Worm (Caenorhabditis elegans) whole organism, L1 larva: Measurements from ENCODE around the gene irld-50.

Source experiments
- C16A3.4 ChIP-seq: fragments of 150-350 bp; optimal IDR thresholded peaks from 2 replicates; lab custom pipeline; 2014; ENCODE audit warnings: missing biosample characterization, missing genetic modification characterization
- C34B4.2 ChIP-seq: sonication (generic microtip); optimal IDR thresholded peaks from 2 replicates; lab custom pipeline; 2017; ENCODE audit warnings: mild to moderate bottlenecking, missing genetic modification characterization, missing compliant biosample characterization
- F16B12.6 ChIP-seq: fragments of 150-350 bp; optimal IDR thresholded peaks from 2 replicates; lab custom pipeline; 2014; ENCODE audit warnings: missing biosample characterization, missing genetic modification characterization
- Y116A8C.19 ChIP-seq: sonication (generic microtip); optimal IDR thresholded peaks from 2 replicates; lab custom pipeline; 2016; ENCODE audit warnings: missing compliant biosample characterization, missing genetic modification characterization, borderline replicate concordance
- aly-2 ChIP-seq: fragments of 150-350 bp; optimal IDR thresholded peaks from 2 replicates; lab custom pipeline; 2014; ENCODE audit warnings: missing biosample characterization, missing genetic modification characterization
- ama-1 ChIP-seq: fragments of 150-350 bp; optimal IDR thresholded peaks from 2 replicates; lab custom pipeline; 2014
- blmp-1 ChIP-seq: fragments of 150-350 bp; optimal IDR thresholded peaks from 2 replicates; lab custom pipeline; 2014; ENCODE audit warnings: missing biosample characterization, missing genetic modification characterization
- ceh-8 ChIP-seq: fragments of 200-800 bp; sonication (Bioruptor generic); optimal IDR thresholded peaks from 2 replicates; lab custom pipeline; 2018; ENCODE audit warnings: mild to moderate bottlenecking, missing genetic modification characterization, moderate library complexity, missing compliant biosample characterization
- ceh-88 ChIP-seq: fragments of 200-800 bp; sonication (Bioruptor generic); IDR thresholded peaks from 2 replicates; pipeline ENCODE4 v1.3.6; 2022; ENCODE audit warnings: missing genetic modification characterization, missing compliant biosample characterization
- efl-3 ChIP-seq: fragments of 200-800 bp; sonication (Bioruptor generic); optimal IDR thresholded peaks from 2 replicates; lab custom pipeline; 2018; ENCODE audit warnings: mild to moderate bottlenecking, missing genetic modification characterization, missing compliant biosample characterization
- egl-13 ChIP-seq: sonication (generic microtip); optimal IDR thresholded peaks from 2 replicates; lab custom pipeline; 2016; ENCODE audit warnings: missing genotype, missing genetic modification reagents, missing genetic modification characterization, missing compliant biosample characterization
- egl-27 ChIP-seq, 2 experiments: fragments of 150-350 bp in 1 of 2; sonication (generic microtip); optimal IDR thresholded peaks; 3 replicates each; lab custom pipeline; 2017 to 2018; ENCODE audit warnings: missing biosample characterization in 2 of 2, missing genetic modification characterization in 2 of 2, missing genetic modification reagents in 2 of 2
- elt-2 ChIP-seq: sonication (generic microtip); optimal IDR thresholded peaks from 2 replicates; lab custom pipeline; 2016; ENCODE audit warnings: missing genetic modification characterization, mild to moderate bottlenecking, inconsistent platforms, missing compliant biosample characterization, missing genetic modification reagents
- elt-3 ChIP-seq, 6 experiments: fragments of 150-350 bp in 1 of 6; sonication (generic microtip); optimal IDR thresholded peaks; 2 replicates each; lab custom pipeline; 2017 to 2018; ENCODE audit warnings: missing biosample characterization in 6 of 6, missing genetic modification characterization in 6 of 6, inconsistent platforms in 1 of 6
- fkh-10 ChIP-seq: sonication (generic microtip); optimal IDR thresholded peaks from 2 replicates; lab custom pipeline; 2017; ENCODE audit warnings: missing biosample characterization, missing genetic modification reagents, missing genetic modification characterization
- fkh-8 ChIP-seq: sonication (generic microtip); optimal IDR thresholded peaks from 2 replicates; lab custom pipeline; 2016; ENCODE audit warnings: mild to moderate bottlenecking, missing genetic modification characterization, missing compliant biosample characterization
- fos-1 ChIP-seq: fragments of 150-350 bp; optimal IDR thresholded peaks from 2 replicates; lab custom pipeline; 2014; ENCODE audit warnings: missing biosample characterization, missing genetic modification characterization
- grh-1 ChIP-seq: fragments of 200-800 bp; sonication (Bioruptor generic); IDR thresholded peaks from 2 replicates; pipeline ENCODE4 v1.3.6; 2022; ENCODE audit warnings: missing genetic modification reagents, missing genetic modification characterization, missing compliant biosample characterization
- hlh-17 ChIP-seq: fragments of 200-800 bp; sonication (Bioruptor generic); optimal IDR thresholded peaks from 2 replicates; lab custom pipeline; 2018; ENCODE audit warnings: missing genetic modification characterization, mild to moderate bottlenecking, missing compliant biosample characterization, moderate library complexity, borderline replicate concordance
- hlh-4 ChIP-seq: sonication (generic microtip); optimal IDR thresholded peaks from 2 replicates; lab custom pipeline; 2016; ENCODE audit warnings: mild to moderate bottlenecking, missing genetic modification characterization, missing compliant biosample characterization
- irx-1 ChIP-seq: sonication (generic microtip); optimal IDR thresholded peaks from 2 replicates; lab custom pipeline; 2016; ENCODE audit warnings: missing genetic modification characterization, missing compliant biosample characterization
- isw-1 ChIP-seq: fragments of 200-800 bp; sonication (Bioruptor generic); IDR thresholded peaks from 2 replicates; pipeline ENCODE4 v1.3.6; 2022; ENCODE audit warnings: missing genetic modification characterization, missing compliant biosample characterization
- jun-1 ChIP-seq: fragments of 150-350 bp; optimal IDR thresholded peaks from 2 replicates; lab custom pipeline; 2014; ENCODE audit warnings: missing biosample characterization, missing genetic modification reagents, missing genetic modification characterization
- lin-14 ChIP-seq: fragments of 200-800 bp; sonication (Bioruptor generic); optimal IDR thresholded peaks from 2 replicates; lab custom pipeline; 2018; ENCODE audit warnings: mild to moderate bottlenecking, missing genetic modification characterization, moderate library complexity, missing compliant biosample characterization
- lin-15B ChIP-seq: fragments of 150-350 bp; sonication (generic microtip); optimal IDR thresholded peaks from 3 replicates; lab custom pipeline; 2014; ENCODE audit warnings: missing biosample characterization, missing genetic modification characterization
- lin-35 ChIP-seq, 2 experiments: fragments of 150-350 bp; optimal IDR thresholded peaks; 2 replicates each; lab custom pipeline; 2014; ENCODE audit warnings: missing biosample characterization in 2 of 2, missing genetic modification characterization in 2 of 2, missing genetic modification reagents in 2 of 2
- mef-2 ChIP-seq: fragments of 150-350 bp; optimal IDR thresholded peaks from 2 replicates; lab custom pipeline; 2014; ENCODE audit warnings: missing biosample characterization, missing genetic modification characterization
- mep-1 ChIP-seq: fragments of 150-350 bp; optimal IDR thresholded peaks from 2 replicates; lab custom pipeline; 2014; ENCODE audit warnings: missing biosample characterization, missing genetic modification characterization
- nhr-19 ChIP-seq: fragments of 200-800 bp; sonication (Bioruptor generic); conservative IDR thresholded peaks from 2 replicates; pipeline ENCODE4 v1.3.6; 2022; ENCODE audit warnings: missing genetic modification characterization, missing compliant biosample characterization
- nhr-47 ChIP-seq: sonication (generic microtip); optimal IDR thresholded peaks from 2 replicates; lab custom pipeline; 2016; ENCODE audit warnings: mild to moderate bottlenecking, missing genetic modification characterization, moderate library complexity, missing compliant biosample characterization
- nhr-71 ChIP-seq: sonication (generic microtip); optimal IDR thresholded peaks from 2 replicates; lab custom pipeline; 2016; ENCODE audit warnings: mild to moderate bottlenecking, missing genetic modification characterization, moderate library complexity, missing compliant biosample characterization
- nhr-77 ChIP-seq: fragments of 150-350 bp; optimal IDR thresholded peaks from 2 replicates; lab custom pipeline; 2014; ENCODE audit warnings: missing biosample characterization, missing genetic modification characterization
- nhr-85 ChIP-seq: sonication (generic microtip); peaks from one replicate; lab custom pipeline; 2016; ENCODE audit warnings: missing genetic modification characterization, inconsistent platforms, missing compliant biosample characterization
- nhr-90 ChIP-seq: sonication (generic microtip); optimal IDR thresholded peaks from 2 replicates; lab custom pipeline; 2016; ENCODE audit warnings: mild to moderate bottlenecking, missing genetic modification characterization, missing compliant biosample characterization; ENCODE audit not compliant: poor library complexity
- pag-3 ChIP-seq: sonication (generic microtip); optimal IDR thresholded peaks from 2 replicates; lab custom pipeline; 2017; ENCODE audit warnings: missing genetic modification characterization, mild to moderate bottlenecking, missing compliant biosample characterization, antibody characterized with exemption, borderline replicate concordance; ENCODE audit not compliant: insufficient read depth
- pax-3 ChIP-seq: fragments of 200-800 bp; sonication (Bioruptor generic); optimal IDR thresholded peaks from 2 replicates; lab custom pipeline; 2018; ENCODE audit warnings: mild to moderate bottlenecking, missing genetic modification characterization, moderate library complexity, missing compliant biosample characterization
- rnt-1 ChIP-seq: sonication (generic microtip); optimal IDR thresholded peaks from 2 replicates; lab custom pipeline; 2016; ENCODE audit warnings: mild to moderate bottlenecking, missing genetic modification characterization, moderate library complexity, missing compliant biosample characterization
- skn-1 ChIP-seq: fragments of 150-350 bp; optimal IDR thresholded peaks from 2 replicates; lab custom pipeline; 2014; ENCODE audit warnings: missing biosample characterization, missing genetic modification characterization
- snpc-4 ChIP-seq: fragments of 150-350 bp; optimal IDR thresholded peaks from 2 replicates; lab custom pipeline; 2014; ENCODE audit warnings: missing biosample characterization, missing genetic modification characterization
- snu-23 ChIP-seq: sonication (generic microtip); optimal IDR thresholded peaks from 2 replicates; lab custom pipeline; 2016; ENCODE audit warnings: missing genetic modification characterization, missing compliant biosample characterization
- sptf-1 ChIP-seq: fragments of 150-350 bp; optimal IDR thresholded peaks from 2 replicates; lab custom pipeline; 2014; ENCODE audit warnings: missing biosample characterization, missing genetic modification characterization
- sup-37 ChIP-seq: fragments of 200-800 bp; sonication (Bioruptor generic); optimal IDR thresholded peaks from 2 replicates; lab custom pipeline; 2018; ENCODE audit warnings: mild to moderate bottlenecking, missing genetic modification characterization, missing compliant biosample characterization
- swsn-7 ChIP-seq: sonication (generic microtip); optimal IDR thresholded peaks from 2 replicates; lab custom pipeline; 2016; ENCODE audit warnings: missing genetic modification characterization, missing compliant biosample characterization
- tlp-1 ChIP-seq: fragments of 150-350 bp; optimal IDR thresholded peaks from 2 replicates; lab custom pipeline; 2014; ENCODE audit warnings: missing biosample characterization, missing genetic modification characterization
- unc-130 ChIP-seq: fragments of 150-350 bp; optimal IDR thresholded peaks from 2 replicates; lab custom pipeline; 2017; ENCODE audit warnings: missing biosample characterization, missing genetic modification characterization, inconsistent platforms
- unc-30 ChIP-seq: sonication (generic microtip); optimal IDR thresholded peaks from 2 replicates; lab custom pipeline; 2017; ENCODE audit warnings: missing biosample characterization, missing genetic modification characterization
- unc-62 ChIP-seq: fragments of 150-350 bp; optimal IDR thresholded peaks from 2 replicates; lab custom pipeline; 2014; ENCODE audit warnings: missing biosample characterization, missing genetic modification reagents, missing genetic modification characterization
- unc-86 ChIP-seq: sonication (generic microtip); optimal IDR thresholded peaks from 2 replicates; lab custom pipeline; 2016; ENCODE audit warnings: missing genetic modification characterization, missing compliant biosample characterization
- unc-98 ChIP-seq: fragments of 200-800 bp; sonication (Bioruptor generic); IDR thresholded peaks from 2 replicates; pipeline ENCODE4 v1.3.6; 2022; ENCODE audit warnings: missing genetic modification characterization, missing compliant biosample characterization
- vab-15 ChIP-seq: sonication (generic microtip); optimal IDR thresholded peaks from 2 replicates; lab custom pipeline; 2017; ENCODE audit warnings: missing genotype, mild to moderate bottlenecking, missing genetic modification characterization, missing compliant biosample characterization
- zag-1 ChIP-seq: fragments of 150-350 bp; optimal IDR thresholded peaks from 2 replicates; lab custom pipeline; 2014; ENCODE audit warnings: missing biosample characterization, missing genetic modification characterization
- zip-4 ChIP-seq: fragments of 200-800 bp; sonication (Bioruptor generic); optimal IDR thresholded peaks from 2 replicates; lab custom pipeline; 2018; ENCODE audit warnings: mild to moderate bottlenecking, missing genetic modification characterization, moderate library complexity, missing compliant biosample characterization
- ztf-11 ChIP-seq, 2 experiments: sonication (generic microtip); optimal IDR thresholded peaks; 2 replicates each; lab custom pipeline; 2016 to 2017; ENCODE audit warnings: missing genetic modification characterization in 2 of 2, missing biosample characterization in 1 of 2, missing compliant biosample characterization in 1 of 2
- ztf-4 ChIP-seq: fragments of 150-350 bp; optimal IDR thresholded peaks from 2 replicates; lab custom pipeline; 2014; ENCODE audit warnings: missing biosample characterization, missing genetic modification characterization

irld-50 gene

ce11 chrII:2967064-2967463 lies 23.2 kb upstream of the irld-50 start (continued):
- TF ChIP-seq nhr-85 (tag; lab: Kevin White, UChicago) (peak; percentile 68), swsn-7 (tag; lab: Kevin White, UChicago) (peak; percentile 25), tlp-1 (tag; lab: Kevin White, UChicago) (no peak), ceh-8 (GFP tag; lab: Kevin White, UChicago) (no peak), grh-1 (GFP tag; lab: Robert Waterston, UW) (0 out of 2 replicates have a peak, but pooled peaks have one; percentile 24), egl-13 (tag; lab: Kevin White, UChicago) (no peak), C16A3.4 (tag; lab: Kevin White, UChicago) (no peak), nhr-71 (tag; lab: Kevin White, UChicago) (peak; percentile 31), blmp-1 (tag; lab: Kevin White, UChicago) (peak; percentile 8), zag-1 (tag; lab: Kevin White, UChicago) (no peak), elt-3 (tag; optimal IDR thresholded peaks at IDR 0.05; lab: Kevin White, UChicago) (no peak), sup-37 (GFP tag; lab: Kevin White, UChicago) (no peak), elt-2 (tag; lab: Kevin White, UChicago) (no peak), ceh-88 (GFP tag; lab: Robert Waterston, UW) (no peak), mef-2 (tag; lab: Kevin White, UChicago) (no peak), fos-1 (tag; lab: Kevin White, UChicago) (no peak), ztf-4 (tag; lab: Kevin White, UChicago) (no peak), fkh-8 (tag; lab: Kevin White, UChicago) (no peak), aly-2 (tag; lab: Kevin White, UChicago) (no peak), unc-30 (tag; lab: Kevin White, UChicago) (no peak), pax-3 (tag; lab: Kevin White, UChicago) (no peak), pag-3 (tag; lab: Kevin White, UChicago) (no peak), hlh-17 (GFP tag; lab: Kevin White, UChicago) (no peak), unc-98 (GFP tag; lab: Robert Waterston, UW) (no peak), F16B12.6 (tag; lab: Kevin White, UChicago) (no peak), nhr-90 (no peak), Y116A8C.19 (tag; lab: Kevin White, UChicago) (no peak), egl-27 (tag; optimal IDR thresholded peaks at IDR 0.05; lab: Kevin White, UChicago) (no peak), snpc-4 (tag; lab: Kevin White, UChicago) (no peak), lin-15B (tag; lab: Kevin White, UChicago) (no peak), jun-1 (tag; lab: Kevin White, UChicago) (no peak), irx-1 (tag; lab: Kevin White, UChicago) (no peak), mep-1 (no peak), fkh-10 (no peak), lin-35 (GFP tag; optimal IDR thresholded peaks at IDR 0.05; lab: Kevin White, UChicago) (no peak), unc-130 (tag; lab: Kevin White, UChicago) (no peak), isw-1 (GFP tag; lab: Robert Waterston, UW) (no peak), unc-62 (GFP tag; lab: Kevin White, UChicago) (no peak), ztf-11 (tag; optimal IDR thresholded peaks at IDR 0.05; lab: Kevin White, UChicago) (no peak), ama-1 (lab: Kevin White, UChicago) (no peak), rnt-1 (tag; lab: Kevin White, UChicago) (no peak), snu-23 (GFP tag; lab: Kevin White, UChicago) (peak; percentile 7), unc-86 (tag; lab: Kevin White, UChicago) (no peak), efl-3 (no peak), lin-14 (GFP tag; lab: Kevin White, UChicago) (peak; percentile 67), sptf-1 (tag; lab: Kevin White, UChicago) (no peak), zip-4 (GFP tag; lab: Kevin White, UChicago) (no peak), vab-15 (tag; lab: Kevin White, UChicago) (no peak), hlh-4 (tag; lab: Kevin White, UChicago) (no peak), nhr-47 (tag; lab: Kevin White, UChicago) (peak; percentile 1), nhr-77 (tag; lab: Kevin White, UChicago) (peak; percentile 31), C34B4.2 (no peak), nhr-19 (GFP tag; lab: Robert Waterston, UW) (peak; percentile 31), skn-1 (tag; lab: Kevin White, UChicago) (no peak)
